Fruit fly (Drosophila melanogaster) whole organism, adult: ENCODE measurements around the gene rod.

ENCODE experiments used
- CG12768 ChIP-seq: fragments of 200-800 bp; sonication (Bioruptor generic); optimal IDR thresholded peaks from 2 replicates; lab custom pipeline; 2017; ENCODE audit warnings: missing biosample characterization, missing genetic modification characterization, mild to moderate bottlenecking, moderate library complexity, missing genetic modification reagents
- CG1620 ChIP-seq: fragments of 200-800 bp; sonication (Bioruptor generic); optimal IDR thresholded peaks from 2 replicates; lab custom pipeline; 2016; ENCODE audit warnings: missing biosample characterization, missing genetic modification characterization
- CG33017 ChIP-seq: fragments of 200-800 bp; sonication (Bioruptor generic); optimal IDR thresholded peaks from 2 replicates; lab custom pipeline; 2018; ENCODE audit warnings: missing biosample characterization, mild to moderate bottlenecking, missing genetic modification characterization, moderate library complexity
- CG5204 ChIP-seq: fragments of 200-800 bp; sonication (Bioruptor generic); optimal IDR thresholded peaks from 2 replicates; lab custom pipeline; 2016; ENCODE audit warnings: missing biosample characterization, missing genetic modification characterization
- CG7045 ChIP-seq: fragments of 200-800 bp; sonication (Bioruptor generic); optimal IDR thresholded peaks from 2 replicates; lab custom pipeline; 2017; ENCODE audit warnings: missing biosample characterization, mild to moderate bottlenecking, missing genetic modification characterization
- Clk ChIP-seq: fragments of 200-800 bp; sonication (Bioruptor generic); optimal IDR thresholded peaks from 2 replicates; lab custom pipeline; 2017; ENCODE audit warnings: missing biosample characterization, missing genetic modification characterization
- Mnt ChIP-seq: fragments of 200-800 bp; sonication (Bioruptor generic); optimal IDR thresholded peaks from 2 replicates; lab custom pipeline; 2016; ENCODE audit warnings: missing biosample characterization, mild to moderate bottlenecking, missing genetic modification characterization
- bab1 ChIP-seq: fragments of 200-800 bp; sonication (Bioruptor generic); optimal IDR thresholded peaks from 3 replicates; lab custom pipeline; 2019; ENCODE audit warnings: missing biosample characterization, mild to moderate bottlenecking, missing genetic modification characterization, moderate library complexity
- cic ChIP-seq: fragments of 200-800 bp; sonication (Bioruptor generic); optimal IDR thresholded peaks from 2 replicates; lab custom pipeline; 2017; ENCODE audit warnings: missing biosample characterization, mild to moderate bottlenecking, missing genetic modification characterization, moderate library complexity
- cnc ChIP-seq, 2 experiments: fragments of >200 bp; optimal IDR thresholded peaks; 2 replicates each; lab custom pipeline; 2017
- kay ChIP-seq: fragments of 200-800 bp; sonication (Bioruptor generic); peaks from one replicate; lab custom pipeline; 2016; ENCODE audit warnings: missing biosample characterization, missing genetic modification characterization, borderline replicate concordance
- ovo ChIP-seq: fragments of 200-800 bp; sonication (Bioruptor generic); optimal IDR thresholded peaks from 2 replicates; lab custom pipeline; 2016; ENCODE audit warnings: missing biosample characterization, missing genetic modification characterization
- tj ChIP-seq: fragments of 200-800 bp; sonication (Bioruptor generic); optimal IDR thresholded peaks from 3 replicates; lab custom pipeline; 2017; ENCODE audit warnings: missing biosample characterization, mild to moderate bottlenecking, missing genetic modification characterization, moderate library complexity

- TF ChIP-seq CG12768 (no peak), tj (GFP tag; lab: Kevin White, UChicago) (no peak), cnc (optimal IDR thresholded peaks at IDR 0.05; lab: Kevin White, UChicago) (no peak), kay (GFP tag; lab: Kevin White, UChicago) (no peak), CG5204 (GFP tag; lab: Kevin White, UChicago) (no peak), ovo (GFP tag; lab: Kevin White, UChicago) (no peak), CG7045 (GFP tag; lab: Kevin White, UChicago) (no peak), Mnt (no peak), bab1 (no peak), cic (GFP tag; lab: Kevin White, UChicago) (no peak), CG33017 (tag; lab: Kevin White, UChicago) (no peak), CG1620 (GFP tag; lab: Kevin White, UChicago) (no peak), Clk (GFP tag; lab: Kevin White, UChicago) (no peak)
Observed at dm6 chr3R:31603246-31603645, 22.5 kb downstream of the rod start.
